Fruit fly (Drosophila melanogaster): Measurements from ENCODE around the gene Anp.

dm6 chr3R:30243262-30243815 lies 33.6 kb downstream of the Anp start, which contains the start of gene CG9737:
- TF ChIP-seq dysf (GFP tag; IDR thresholded peaks at IDR 0.05) (no peak), exex (tag; optimal IDR thresholded peaks at IDR 0.05) (no peak), pan (optimal IDR thresholded peaks at IDR 0.05) (no peak), pan (GFP tag; optimal IDR thresholded peaks at IDR 0.05 in 1 of 2, IDR thresholded peaks at IDR 0.05 in 1 of 2) (no peak), wdn (GFP tag; IDR thresholded peaks at IDR 0.05) (no peak), Dip3 (GFP tag; optimal IDR thresholded peaks at IDR 0.05) (no peak), phol (tag; optimal IDR thresholded peaks at IDR 0.05) (no peak), Hr51 (GFP tag; optimal IDR thresholded peaks at IDR 0.05) (no peak), pfk (GFP tag; optimal IDR thresholded peaks at IDR 0.05) (no peak), NC2α (GFP tag; optimal IDR thresholded peaks at IDR 0.05) (no peak), CG14050 (GFP tag; IDR thresholded peaks at IDR 0.05) (no peak)
